Fruit fly (Drosophila melanogaster) whole organism, prepupa: Measurements from ENCODE around the gene CG31213.

Source experiments
- CG10631 ChIP-seq: fragments of 200-800 bp; sonication (Bioruptor generic); optimal IDR thresholded peaks from 2 replicates; lab custom pipeline; 2016; ENCODE audit warnings: missing biosample characterization, missing genetic modification characterization
- CG10669 ChIP-seq: fragments of 200-800 bp; sonication (Bioruptor generic); optimal IDR thresholded peaks from 3 replicates; lab custom pipeline; 2018; ENCODE audit warnings: missing biosample characterization, mild to moderate bottlenecking, missing genetic modification characterization, moderate library complexity
- CG11902 ChIP-seq: fragments of 200-800 bp; sonication (Bioruptor generic); optimal IDR thresholded peaks from 3 replicates; lab custom pipeline; 2016; ENCODE audit warnings: missing biosample characterization, missing genetic modification characterization
- CG16779 ChIP-seq: fragments of 200-800 bp; sonication (Bioruptor generic); optimal IDR thresholded peaks from 3 replicates; lab custom pipeline; 2017; ENCODE audit warnings: missing biosample characterization, mild to moderate bottlenecking, missing genetic modification characterization
- CG4318 ChIP-seq: fragments of 200-800 bp; sonication (Bioruptor generic); optimal IDR thresholded peaks from 3 replicates; lab custom pipeline; 2017; ENCODE audit warnings: missing biosample characterization, mild to moderate bottlenecking, missing genetic modification characterization
- CG6792 ChIP-seq: fragments of 200-800 bp; sonication (Bioruptor generic); optimal IDR thresholded peaks from 3 replicates; lab custom pipeline; 2016; ENCODE audit warnings: missing biosample characterization, missing genetic modification characterization
- CG6808 ChIP-seq: fragments of 200-800 bp; sonication (Bioruptor generic); optimal IDR thresholded peaks from 3 replicates; lab custom pipeline; 2017; ENCODE audit warnings: missing biosample characterization, missing genetic modification characterization, mild to moderate bottlenecking, moderate library complexity, missing genetic modification reagents
- Gug ChIP-seq: fragments of 200-800 bp; sonication (Bioruptor generic); IDR thresholded peaks from 2 replicates; pipeline ENCODE4 v1.3.6; 2022; ENCODE audit warnings: missing biosample characterization, missing genetic modification characterization
- Hr38 ChIP-seq: sonication (Bioruptor generic); optimal IDR thresholded peaks from 2 replicates; lab custom pipeline; 2016; ENCODE audit warnings: missing biosample characterization, missing genetic modification characterization
- acj6 ChIP-seq: fragments of 200-800 bp; sonication (Bioruptor generic); optimal IDR thresholded peaks from 3 replicates; lab custom pipeline; 2016; ENCODE audit warnings: missing biosample characterization, missing genetic modification characterization
- cyc ChIP-seq: fragments of 200-800 bp; sonication (Bioruptor generic); optimal IDR thresholded peaks from 3 replicates; lab custom pipeline; 2016; ENCODE audit warnings: missing biosample characterization, missing genetic modification characterization
- spab ChIP-seq: fragments of 200-800 bp; sonication (Bioruptor generic); optimal IDR thresholded peaks from 2 replicates; lab custom pipeline; 2017; ENCODE audit warnings: missing biosample characterization, mild to moderate bottlenecking, missing genetic modification characterization, missing genetic modification reagents

- TF ChIP-seq acj6 (GFP tag; lab: Kevin White, UChicago) (no peak), CG4318 (GFP tag; lab: Kevin White, UChicago) (no peak), spab (no peak), CG6792 (GFP tag; lab: Kevin White, UChicago) (no peak), CG10631 (GFP tag; lab: Kevin White, UChicago) (no peak), Gug (GFP tag; lab: Robert Waterston, UW) (no peak), CG11902 (GFP tag; lab: Kevin White, UChicago) (no peak), CG6808 (GFP tag; lab: Kevin White, UChicago) (no peak), CG16779 (tag; lab: Kevin White, UChicago) (no peak), Hr38 (GFP tag; lab: Kevin White, UChicago) (no peak), CG10669 (GFP tag; lab: Kevin White, UChicago) (no peak), cyc (no peak)
Measured at dm6 chr3R:19985376-19985775, 12.7 kb downstream of the CG31213 start.
